Worm (Caenorhabditis elegans) whole organism, L3 larva: ENCODE data around the gene cutl-24.

Experiments
- ama-1 ChIP-seq: fragments of 150-350 bp; optimal IDR thresholded peaks from 2 replicates; lab custom pipeline; 2018
- fos-1 ChIP-seq: fragments of 150-350 bp; optimal IDR thresholded peaks from 2 replicates; lab custom pipeline; 2014; ENCODE audit warnings: missing biosample characterization, missing genetic modification characterization
- nfya-1 ChIP-seq: sonication (generic microtip); optimal IDR thresholded peaks from 2 replicates; lab custom pipeline; 2017; ENCODE audit warnings: missing genetic modification characterization, mild to moderate bottlenecking, missing compliant biosample characterization, antibody characterized with exemption, moderate library complexity; ENCODE audit not compliant: insufficient read depth
- nhr-23 ChIP-seq: fragments of 150-350 bp; optimal IDR thresholded peaks from 2 replicates; lab custom pipeline; 2014; ENCODE audit warnings: missing biosample characterization, missing genetic modification reagents, missing genetic modification characterization
- nhr-237 ChIP-seq: fragments of 150-350 bp; optimal IDR thresholded peaks from 2 replicates; lab custom pipeline; 2014; ENCODE audit warnings: missing biosample characterization, missing genetic modification characterization
- skn-1 ChIP-seq: fragments of 150-350 bp; optimal IDR thresholded peaks from 2 replicates; lab custom pipeline; 2014; ENCODE audit warnings: missing biosample characterization, missing genetic modification characterization
- snpc-4 ChIP-seq: fragments of 150-350 bp; optimal IDR thresholded peaks from 2 replicates; lab custom pipeline; 2014; ENCODE audit warnings: missing biosample characterization, missing genetic modification characterization
- ztf-11 ChIP-seq: fragments of 150-350 bp; optimal IDR thresholded peaks from 2 replicates; lab custom pipeline; 2014; ENCODE audit warnings: missing biosample characterization, missing genetic modification characterization

- TF ChIP-seq nhr-237 (tag; lab: Kevin White, UChicago): no peak
- no peak for TF ChIP-seq ztf-11 (tag; lab: Kevin White, UChicago)
- TF ChIP-seq nfya-1 (tag; lab: Kevin White, UChicago): no peak
- no peak for TF ChIP-seq ama-1 (lab: Kevin White, UChicago)
- no peak for TF ChIP-seq nhr-23 (tag; lab: Kevin White, UChicago)
- no peak for TF ChIP-seq fos-1 (tag; lab: Kevin White, UChicago)
- TF ChIP-seq skn-1 (tag; lab: Kevin White, UChicago): no peak
- TF ChIP-seq snpc-4: no peak
Observed at ce11 chrIV:179700-180099, 14.8 kb downstream of the cutl-24 start.
